Worm (Caenorhabditis elegans) whole organism, L3 larva: Measurements from ENCODE around the gene Y39G8B.2.

Source experiments
- R02D3.7 ChIP-seq: fragments of 150-350 bp; optimal IDR thresholded peaks from 2 replicates; lab custom pipeline; 2014; ENCODE audit warnings: missing biosample characterization, missing genetic modification characterization
- ama-1 ChIP-seq: fragments of 150-350 bp; optimal IDR thresholded peaks from 2 replicates; lab custom pipeline; 2018
- ceh-28 ChIP-seq: fragments of 150-350 bp; optimal IDR thresholded peaks from 2 replicates; lab custom pipeline; 2014; ENCODE audit warnings: missing biosample characterization, missing genetic modification reagents, missing genetic modification characterization
- ceh-82 ChIP-seq: fragments of 150-350 bp; optimal IDR thresholded peaks from 2 replicates; lab custom pipeline; 2014; ENCODE audit warnings: missing biosample characterization, missing genetic modification characterization
- ceh-9 ChIP-seq: sonication (generic microtip); optimal IDR thresholded peaks from 2 replicates; lab custom pipeline; 2018; ENCODE audit warnings: missing biosample characterization, missing genetic modification characterization
- daf-12 ChIP-seq: fragments of 150-350 bp; optimal IDR thresholded peaks from 2 replicates; lab custom pipeline; 2014; ENCODE audit warnings: missing biosample characterization, missing genetic modification reagents, missing genetic modification characterization
- egl-5 ChIP-seq: fragments of 150-350 bp; optimal IDR thresholded peaks from 2 replicates; lab custom pipeline; 2017; ENCODE audit warnings: missing biosample characterization, missing genetic modification reagents, missing genetic modification characterization, inconsistent platforms
- elt-1 ChIP-seq: fragments of 150-350 bp; optimal IDR thresholded peaks from 2 replicates; lab custom pipeline; 2014; ENCODE audit warnings: missing biosample characterization, missing genetic modification characterization
- elt-2 ChIP-seq: sonication (generic microtip); optimal IDR thresholded peaks from 2 replicates; lab custom pipeline; 2016; ENCODE audit warnings: missing genetic modification reagents, mild to moderate bottlenecking, missing genetic modification characterization, missing compliant biosample characterization
- elt-3 ChIP-seq, 3 experiments: fragments of 150-350 bp in 1 of 3; sonication (generic microtip) in 2 of 3; optimal IDR thresholded peaks; 2 replicates in 2 of 3; 4 replicates in 1 of 3; lab custom pipeline; 2014 to 2017; ENCODE audit warnings: missing biosample characterization in 3 of 3, missing genetic modification characterization in 3 of 3
- eor-1 ChIP-seq, 2 experiments: fragments of 150-350 bp; optimal IDR thresholded peaks; 2 replicates each; lab custom pipeline; 2014 to 2018; ENCODE audit warnings: missing biosample characterization in 2 of 2, missing genetic modification characterization in 2 of 2
- fkh-2 ChIP-seq: fragments of 150-350 bp; optimal IDR thresholded peaks from 2 replicates; lab custom pipeline; 2014; ENCODE audit warnings: missing biosample characterization, missing genetic modification reagents, missing genetic modification characterization
- fos-1 ChIP-seq: fragments of 150-350 bp; optimal IDR thresholded peaks from 2 replicates; lab custom pipeline; 2014; ENCODE audit warnings: missing biosample characterization, missing genetic modification characterization
- lin-15B ChIP-seq: fragments of 150-350 bp; optimal IDR thresholded peaks from 2 replicates; lab custom pipeline; 2014; ENCODE audit warnings: missing biosample characterization, missing genetic modification characterization
- lsy-12 ChIP-seq: sonication (generic microtip); optimal IDR thresholded peaks from 2 replicates; lab custom pipeline; 2016; ENCODE audit warnings: mild to moderate bottlenecking, missing genetic modification characterization, missing compliant biosample characterization
- mdl-1 ChIP-seq: fragments of 150-350 bp; optimal IDR thresholded peaks from 2 replicates; lab custom pipeline; 2014; ENCODE audit warnings: missing biosample characterization, missing genetic modification characterization
- nhr-11 ChIP-seq: fragments of 150-350 bp; optimal IDR thresholded peaks from 2 replicates; lab custom pipeline; 2014; ENCODE audit warnings: missing biosample characterization, missing genetic modification characterization
- nhr-12 ChIP-seq: fragments of 150-350 bp; optimal IDR thresholded peaks from 2 replicates; lab custom pipeline; 2014; ENCODE audit warnings: missing biosample characterization, missing genetic modification characterization
- nhr-23 ChIP-seq: fragments of 150-350 bp; optimal IDR thresholded peaks from 2 replicates; lab custom pipeline; 2014; ENCODE audit warnings: missing biosample characterization, missing genetic modification reagents, missing genetic modification characterization
- nhr-237 ChIP-seq: fragments of 150-350 bp; optimal IDR thresholded peaks from 2 replicates; lab custom pipeline; 2014; ENCODE audit warnings: missing biosample characterization, missing genetic modification characterization
- nhr-28 ChIP-seq: fragments of 150-350 bp; optimal IDR thresholded peaks from 2 replicates; lab custom pipeline; 2014; ENCODE audit warnings: missing biosample characterization, missing genetic modification characterization
- nhr-67 ChIP-seq: fragments of 150-350 bp; optimal IDR thresholded peaks from 2 replicates; lab custom pipeline; 2014; ENCODE audit warnings: missing biosample characterization, missing genetic modification characterization
- nhr-76 ChIP-seq: fragments of 150-350 bp; sonication (generic microtip); optimal IDR thresholded peaks from 5 replicates; lab custom pipeline; 2014; ENCODE audit warnings: missing biosample characterization, missing genetic modification characterization
- pqm-1 ChIP-seq: fragments of 150-350 bp; optimal IDR thresholded peaks from 2 replicates; lab custom pipeline; 2017; ENCODE audit warnings: missing biosample characterization, missing genetic modification characterization, inconsistent platforms
- skn-1 ChIP-seq: fragments of 150-350 bp; optimal IDR thresholded peaks from 2 replicates; lab custom pipeline; 2014; ENCODE audit warnings: missing biosample characterization, missing genetic modification characterization
- snpc-4 ChIP-seq: fragments of 150-350 bp; optimal IDR thresholded peaks from 2 replicates; lab custom pipeline; 2014; ENCODE audit warnings: missing biosample characterization, missing genetic modification characterization
- tbx-2 ChIP-seq: sonication (generic microtip); optimal IDR thresholded peaks from 2 replicates; lab custom pipeline; 2016; ENCODE audit warnings: mild to moderate bottlenecking, missing genetic modification characterization, missing compliant biosample characterization
- unc-39 ChIP-seq: sonication (generic microtip); optimal IDR thresholded peaks from 4 replicates; lab custom pipeline; 2017; ENCODE audit warnings: missing biosample characterization, missing genetic modification characterization
- ztf-11 ChIP-seq: fragments of 150-350 bp; optimal IDR thresholded peaks from 2 replicates; lab custom pipeline; 2014; ENCODE audit warnings: missing biosample characterization, missing genetic modification characterization
- ztf-4 ChIP-seq: fragments of 150-350 bp; optimal IDR thresholded peaks from 2 replicates; lab custom pipeline; 2014; ENCODE audit warnings: missing biosample characterization, missing genetic modification characterization

The Y39G8B.2 gene

DNA sequence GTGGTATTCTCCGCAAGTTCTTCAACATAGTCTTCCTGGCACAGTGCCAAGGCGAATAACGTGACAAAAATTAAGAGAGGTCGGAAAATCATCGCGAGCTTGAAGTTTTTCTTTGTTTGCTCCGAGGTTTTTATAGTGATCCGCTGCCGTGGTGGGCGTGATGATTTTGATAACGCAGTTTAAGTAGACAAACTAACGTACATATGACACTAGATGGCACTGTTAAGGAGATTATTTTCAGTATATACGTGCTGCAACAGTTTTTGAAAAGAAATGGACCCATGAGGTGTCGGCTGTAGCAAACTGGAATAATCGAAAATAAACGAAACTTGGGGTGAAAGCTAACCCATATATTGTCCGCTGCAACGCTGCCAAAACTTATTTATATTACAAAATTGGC lies 26.2 kb upstream of the Y39G8B.2 start, which contains the start of gene F01D5.5:
Gene F01D5.5, minus strand, starts transcription at position 101 of the 400 bp plus-strand sequence.
- peak; percentile 34 for TF ChIP-seq elt-2
- TF ChIP-seq nhr-23 (tag; lab: Kevin White, UChicago): no peak

DNA sequence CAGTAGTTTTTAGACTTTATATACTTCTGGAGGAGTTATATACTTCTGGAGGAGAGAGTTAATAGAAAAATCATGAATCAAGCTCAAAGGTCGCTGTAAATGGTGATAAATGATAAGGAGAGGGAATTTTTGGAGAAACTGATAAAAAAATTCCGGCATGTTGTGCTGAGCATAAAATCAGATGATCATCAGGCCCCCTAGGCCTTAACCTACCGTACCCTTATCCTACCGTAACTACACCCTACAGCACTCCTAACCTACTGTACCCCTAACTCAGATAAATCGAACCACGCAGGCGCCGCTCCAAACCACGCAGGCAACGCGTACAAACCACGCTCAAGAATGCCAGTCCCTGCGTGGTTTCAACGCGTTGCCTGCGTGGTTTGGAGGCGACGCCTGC lies 24.0 kb upstream of the Y39G8B.2 start, which contains the start of gene F01D5.3:
Gene F01D5.3, minus strand, starts transcription at position 101 of the 400 bp plus-strand sequence.
- peak; percentile 42 for TF ChIP-seq elt-2

DNA sequence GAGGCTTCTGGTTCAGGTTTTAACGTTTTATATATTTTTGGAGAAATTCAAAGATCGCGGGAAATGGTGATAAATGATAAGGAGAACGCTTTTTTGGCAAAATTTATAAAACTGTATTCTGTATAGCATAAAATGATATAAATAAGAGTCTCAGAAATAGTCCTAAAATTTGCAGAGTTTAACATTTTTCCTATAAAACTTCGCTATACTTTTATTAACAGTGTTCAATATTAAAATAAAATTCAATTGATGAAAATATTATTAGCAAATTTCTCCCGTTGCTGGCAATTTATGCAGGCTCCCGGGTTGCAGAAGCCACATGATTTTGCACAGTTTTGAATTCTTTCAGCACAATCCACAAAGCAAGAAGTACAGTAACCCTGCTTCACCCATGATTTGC lies 22.9 kb upstream of the Y39G8B.2 start, which contains the start of gene F01D5.2:
Gene F01D5.2, minus strand, starts transcription at position 101 of the 400 bp plus-strand sequence.
- TF ChIP-seq tbx-2: no peak
- TF ChIP-seq skn-1 (tag; lab: Kevin White, UChicago): no peak
- no peak for TF ChIP-seq elt-3 (tag; optimal IDR thresholded peaks at IDR 0.05; lab: Kevin White, UChicago)
- no peak for TF ChIP-seq elt-2
- no peak for TF ChIP-seq lin-15B (tag; lab: Kevin White, UChicago)
- TF ChIP-seq nhr-12: no peak
- no peak for TF ChIP-seq nhr-11 (tag; lab: Kevin White, UChicago)
- no peak for TF ChIP-seq fkh-2
- no peak for TF ChIP-seq ceh-9 (tag; lab: Kevin White, UChicago)
- TF ChIP-seq ztf-4 (tag; lab: Kevin White, UChicago): no peak
- no peak for TF ChIP-seq ama-1 (lab: Kevin White, UChicago)
- TF ChIP-seq nhr-76: no peak
- TF ChIP-seq R02D3.7 (tag; lab: Kevin White, UChicago): no peak
- no peak for TF ChIP-seq nhr-23 (tag; lab: Kevin White, UChicago)
- no peak for TF ChIP-seq pqm-1 (tag; lab: Kevin White, UChicago)
- TF ChIP-seq nhr-28: no peak
- no peak for TF ChIP-seq ceh-82 (tag; lab: Kevin White, UChicago)

DNA sequence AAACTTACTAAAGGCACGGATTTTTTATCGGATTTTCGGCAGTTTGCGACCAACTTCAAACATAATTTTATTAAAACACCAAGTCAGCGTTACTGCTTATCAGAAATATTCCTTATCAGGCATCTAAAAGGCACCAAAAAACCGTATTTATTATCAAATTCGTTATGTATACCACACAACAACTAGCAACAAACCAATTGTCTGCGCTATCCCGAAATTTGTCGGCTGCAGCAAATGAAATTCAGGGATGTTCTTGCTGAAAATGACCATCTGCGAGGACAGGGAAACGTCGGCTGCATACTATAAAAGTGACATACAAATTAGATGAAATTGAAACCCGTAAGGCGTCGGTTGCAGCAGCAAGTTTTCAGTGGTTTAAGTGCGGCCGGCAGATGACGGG lies 22.0 kb upstream of the Y39G8B.2 start:
- TF ChIP-seq nhr-67 (tag; lab: Kevin White, UChicago) (no peak), ceh-82 (tag; lab: Kevin White, UChicago) (no peak), fos-1 (tag; lab: Kevin White, UChicago) (no peak), pqm-1 (tag; lab: Kevin White, UChicago) (peak; percentile 35)

DNA sequence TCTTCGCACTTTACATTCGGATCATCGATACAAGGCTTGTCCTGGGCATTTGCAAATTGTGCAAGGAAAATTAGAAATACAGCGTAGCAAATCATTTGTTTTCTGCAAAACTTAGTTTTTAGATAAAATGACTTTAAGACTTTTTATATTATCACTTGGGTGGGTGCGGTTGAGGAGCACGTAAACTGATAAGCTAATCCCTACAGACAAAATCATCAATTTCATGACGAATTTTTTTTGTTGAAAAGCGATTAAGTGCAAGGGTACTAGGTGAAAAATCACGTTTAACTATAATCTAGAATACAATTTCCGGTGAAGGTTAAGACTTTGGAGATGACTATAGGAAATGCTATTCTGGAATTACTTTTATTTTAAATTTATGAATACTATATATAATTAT lies 21.5 kb upstream of the Y39G8B.2 start, which contains the start of gene F01D5.1:
Gene F01D5.1, minus strand, starts transcription at position 105 of the 400 bp plus-strand sequence.
- TF ChIP-seq nhr-237 (tag; lab: Kevin White, UChicago) (no peak), pqm-1 (tag; lab: Kevin White, UChicago) (peak; percentile 64), elt-2 (peak; percentile 75)
- TF ChIP-seq, all 47 proteins: peak for 2

DNA sequence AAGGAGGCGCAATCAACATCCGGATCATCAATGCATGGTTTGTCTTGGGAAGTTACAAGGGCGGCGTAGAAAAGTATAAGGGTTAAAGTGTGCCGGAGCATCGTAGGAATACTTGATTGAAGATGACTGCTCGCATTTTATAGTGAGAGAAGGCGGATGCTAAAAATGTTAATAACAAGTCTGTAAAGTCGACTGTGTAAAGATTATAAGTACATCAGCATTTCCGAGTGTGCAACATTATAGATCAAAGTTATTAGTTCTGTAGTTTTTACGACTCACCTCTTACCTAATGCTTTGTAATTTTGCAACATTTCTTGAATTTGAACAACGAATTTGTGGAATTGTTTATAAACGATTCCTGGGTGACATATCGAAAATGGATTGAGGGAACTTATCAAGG lies 18.9 kb upstream of the Y39G8B.2 start, which contains the start of gene Y39G8B.7:
Gene Y39G8B.7, minus strand, starts transcription at position 101 of the 400 bp plus-strand sequence.
- TF ChIP-seq elt-1 (tag; lab: Kevin White, UChicago) (no peak), pqm-1 (tag; lab: Kevin White, UChicago) (no peak), lsy-12 (tag; lab: Kevin White, UChicago) (no peak), daf-12 (tag; lab: Kevin White, UChicago) (no peak), elt-3 (tag; optimal IDR thresholded peaks at IDR 0.05; lab: Kevin White, UChicago) (no peak), ceh-82 (tag; lab: Kevin White, UChicago) (no peak), egl-5 (tag; lab: Kevin White, UChicago) (no peak), nhr-76 (no peak), ztf-4 (tag; lab: Kevin White, UChicago) (no peak), nhr-28 (no peak), eor-1 (tag; optimal IDR thresholded peaks at IDR 0.05; lab: Kevin White, UChicago) (no peak), fkh-2 (no peak), ztf-11 (tag; lab: Kevin White, UChicago) (no peak), ama-1 (lab: Kevin White, UChicago) (no peak), lin-15B (tag; lab: Kevin White, UChicago) (no peak), snpc-4 (tag; lab: Kevin White, UChicago) (no peak), mdl-1 (tag; lab: Kevin White, UChicago) (no peak), unc-39 (tag; lab: Kevin White, UChicago) (no peak), ceh-28 (tag; lab: Kevin White, UChicago) (no peak), nhr-237 (tag; lab: Kevin White, UChicago) (no peak)
